Worm (Caenorhabditis elegans): ENCODE data around the gene C36B7.5.

C36B7.5 gene

ce11 chrX:7068400-7068799 is 27.8 kb downstream of the C36B7.5 start, which contains the start of gene pdi-6 (continued):
- peak; percentile 70 to 89 for TF ChIP-seq lin-35 (GFP tag; optimal IDR thresholded peaks at IDR 0.05)
- TF ChIP-seq aly-2 (tag; optimal IDR thresholded peaks at IDR 0.05), result no peak
- no peak for TF ChIP-seq ets-5 (GFP tag; IDR thresholded peaks at IDR 0.05)
- TF ChIP-seq fkh-4 (tag; optimal IDR thresholded peaks at IDR 0.05; ENCODE audit: borderline replicate concordance), result peak; percentile 38
- peak; percentile 100 for TF ChIP-seq xbp-1 (tag; optimal IDR thresholded peaks at IDR 0.05)
- peak; percentile 39 for TF ChIP-seq sup-37 (GFP tag; optimal IDR thresholded peaks at IDR 0.05)
- peak; percentile 90 for TF ChIP-seq nhr-19 (GFP tag; conservative IDR thresholded peaks at IDR 0.05)
- no peak for TF ChIP-seq pag-3 (tag; optimal IDR thresholded peaks at IDR 0.05; ENCODE audit: borderline replicate concordance, insufficient read depth)
- TF ChIP-seq nhr-20 (tag; optimal IDR thresholded peaks at IDR 0.05), result peak; percentile 90
- peak; percentile 81 for TF ChIP-seq blmp-1 (tag; optimal IDR thresholded peaks at IDR 0.05)
- peak; percentile 15 for TF ChIP-seq mef-2 (tag; optimal IDR thresholded peaks at IDR 0.05)
- peak; percentile 6 for TF ChIP-seq Y116A8C.19 (tag; optimal IDR thresholded peaks at IDR 0.05; ENCODE audit: borderline replicate concordance)
- peak; percentile 92 for TF ChIP-seq nhr-90 (tag; optimal IDR thresholded peaks at IDR 0.05; ENCODE audit: poor library complexity)
- peak; percentile 85 to 91 (median 87) for TF ChIP-seq ceh-82 (tag; optimal IDR thresholded peaks at IDR 0.05)
- TF ChIP-seq skn-1 (tag; optimal IDR thresholded peaks at IDR 0.05), result peak; percentile 86
- TF ChIP-seq lin-14 (GFP tag; optimal IDR thresholded peaks at IDR 0.05), result peak; percentile 96
- TF ChIP-seq zip-4 (GFP tag; optimal IDR thresholded peaks at IDR 0.05), result peak; percentile 81
- peak; percentile 83 to 89 for TF ChIP-seq lsy-2 (tag; optimal IDR thresholded peaks at IDR 0.05)
- no peak for TF ChIP-seq zag-1 (tag; optimal IDR thresholded peaks at IDR 0.05)
- TF ChIP-seq ama-1 (optimal IDR thresholded peaks at IDR 0.05), result no peak
- no peak for TF ChIP-seq hlh-4 (tag; optimal IDR thresholded peaks at IDR 0.05)
- peak; percentile 13 for TF ChIP-seq fkh-10 (GFP tag; optimal IDR thresholded peaks at IDR 0.05)
- peak; percentile 78 for TF ChIP-seq fkh-8 (tag; optimal IDR thresholded peaks at IDR 0.05)
- peak; percentile 84 for TF ChIP-seq swsn-7 (tag; optimal IDR thresholded peaks at IDR 0.05)
- TF ChIP-seq mab-9 (GFP tag; IDR thresholded peaks at IDR 0.05), result peak; percentile 65
- peak; percentile 5 for TF ChIP-seq pqm-1 (tag; optimal IDR thresholded peaks at IDR 0.05)
- TF ChIP-seq hpl-2 (GFP tag; optimal IDR thresholded peaks at IDR 0.05), result peak; percentile 53
- TF ChIP-seq nhr-76 (tag; optimal IDR thresholded peaks at IDR 0.05), result peak; percentile 74
- TF ChIP-seq nhr-84 (tag; optimal IDR thresholded peaks at IDR 0.05), result no peak
- peak; percentile 88 for TF ChIP-seq tbx-2 (tag; optimal IDR thresholded peaks at IDR 0.05)
- peak; percentile 15 for TF ChIP-seq aha-1 (tag; optimal IDR thresholded peaks at IDR 0.05)
- peak; percentile 78 for TF ChIP-seq egl-13 (tag; optimal IDR thresholded peaks at IDR 0.05)
- TF ChIP-seq unc-62 (GFP tag; optimal IDR thresholded peaks at IDR 0.05), result no peak
- no peak for TF ChIP-seq nhr-12 (tag; optimal IDR thresholded peaks at IDR 0.05)
- TF ChIP-seq egl-27 (tag; optimal IDR thresholded peaks at IDR 0.05), result peak in 1 of 2 experiments; percentile 75
- peak; percentile 57 for TF ChIP-seq lin-39 (tag; optimal IDR thresholded peaks at IDR 0.05)
- no peak for TF ChIP-seq alr-1 (tag; optimal IDR thresholded peaks at IDR 0.05; ENCODE audit: borderline replicate concordance)
- peak; percentile 67 to 78 (median 76) for TF ChIP-seq dpl-1 (GFP tag; optimal IDR thresholded peaks at IDR 0.05)
- TF ChIP-seq mep-1 (tag; optimal IDR thresholded peaks at IDR 0.05), result peak; percentile 91
- no peak for TF ChIP-seq nhr-28 (tag; optimal IDR thresholded peaks at IDR 0.05)
- TF ChIP-seq jun-1 (tag; optimal IDR thresholded peaks at IDR 0.05), result peak; percentile 89
- TF ChIP-seq nhr-47 (tag; optimal IDR thresholded peaks at IDR 0.05), result peak; percentile 88
- TF ChIP-seq elt-2 (tag; optimal IDR thresholded peaks at IDR 0.05), result peak; percentile 81
- TF ChIP-seq ceh-88 (GFP tag; IDR thresholded peaks at IDR 0.05), result peak; percentile 84; the same call in 1 of the 2 replicates
- TF ChIP-seq nhr-11 (tag; optimal IDR thresholded peaks at IDR 0.05), result peak; percentile 63

All from whole organism, L1 larva.